Fruit fly (Drosophila melanogaster) Kc167 (cell line): ENCODE results near the gene CG34328.

Source experiments
- Myc ChIP-seq: fragments of >200 bp; optimal IDR thresholded peaks from 2 replicates; lab custom pipeline; 2017; ENCODE audit warnings: missing external identifiers
- Sin3A ChIP-seq: fragments of >200 bp; optimal IDR thresholded peaks from 2 replicates; lab custom pipeline; 2018; ENCODE audit warnings: missing external identifiers
- h ChIP-seq: fragments of >200 bp; optimal IDR thresholded peaks from 3 replicates; lab custom pipeline; 2018; ENCODE audit warnings: missing external identifiers
- insv ChIP-seq: fragments of >200 bp; optimal IDR thresholded peaks from 3 replicates; lab custom pipeline; 2018; ENCODE audit warnings: missing external identifiers
- psq ChIP-seq: fragments of >200 bp; optimal IDR thresholded peaks from 2 replicates; lab custom pipeline; 2017; ENCODE audit warnings: missing external identifiers
- ttk ChIP-seq: sonication (Bioruptor generic); optimal IDR thresholded peaks from 2 replicates; lab custom pipeline; 2017; ENCODE audit warnings: missing external identifiers

The CG34328 gene

DNA sequence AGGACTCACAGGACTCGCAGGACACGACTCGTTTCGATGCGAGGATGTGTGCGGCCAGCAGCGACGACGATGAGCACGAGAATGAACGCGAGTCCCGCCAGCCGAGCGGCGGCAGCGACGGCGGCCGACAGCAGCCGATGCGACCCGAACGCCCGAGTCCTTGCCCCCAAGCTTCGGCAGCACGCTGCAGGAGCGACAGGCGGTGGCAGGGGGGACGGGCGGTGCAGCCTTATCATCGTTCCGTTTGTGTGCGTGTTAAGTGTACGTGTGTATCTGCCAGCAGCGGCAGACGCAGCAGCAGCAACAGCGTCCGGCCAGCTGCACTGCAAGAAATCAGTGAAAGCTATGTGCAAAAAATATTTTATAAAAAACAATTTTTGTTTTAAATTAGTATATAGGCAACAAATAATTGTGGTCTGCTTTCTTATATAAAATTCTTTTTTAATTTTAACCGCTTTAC lies 43.7 kb downstream of the CG34328 start, which contains the start of gene kairos:
kairos (minus strand) TSS at position 51 of the 460 bp plus-strand sequence.
- TF ChIP-seq Sin3A (lab: Kevin White, UChicago) (no peak), h (no peak), ttk (lab: Kevin White, UChicago) (no peak), Myc (lab: Kevin White, UChicago) (no peak)

DNA sequence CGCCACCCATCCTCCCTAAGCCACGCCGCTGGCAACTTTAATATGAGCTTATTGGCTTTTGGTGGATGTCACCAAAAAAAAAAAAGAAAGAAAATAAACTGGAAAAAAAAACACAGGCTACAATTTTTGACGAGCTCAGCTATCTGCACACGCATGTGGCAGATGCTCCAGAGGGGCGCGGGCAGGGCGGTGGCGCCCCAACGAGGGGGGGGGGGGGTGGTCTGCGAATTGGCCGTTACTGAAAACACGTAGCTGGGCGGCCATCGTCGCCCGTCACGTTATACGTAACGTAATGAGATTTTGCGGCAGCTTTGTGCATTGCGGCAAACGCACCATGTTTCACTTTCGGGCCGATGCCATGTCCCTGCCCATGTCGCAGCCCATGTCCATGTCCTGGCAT lies 49.3 kb downstream of the CG34328 start:
- TF ChIP-seq ttk (lab: Kevin White, UChicago), result no peak
- no peak for TF ChIP-seq psq (lab: Kevin White, UChicago)
- no peak for TF ChIP-seq Myc (lab: Kevin White, UChicago)
- TF ChIP-seq h, result no peak
- no peak for TF ChIP-seq Sin3A (lab: Kevin White, UChicago)
- no peak for TF ChIP-seq insv (lab: Kevin White, UChicago)
